Fruit fly (Drosophila melanogaster) whole organism, adult: ENCODE results near the gene FucTA.

Experiments used
- CG14711 ChIP-seq: fragments of 200-800 bp; sonication (Bioruptor generic); optimal IDR thresholded peaks from 2 replicates; lab custom pipeline; 2018; ENCODE audit warnings: missing biosample characterization, mild to moderate bottlenecking, missing genetic modification characterization, moderate library complexity
- CG1620 ChIP-seq: fragments of 200-800 bp; sonication (Bioruptor generic); optimal IDR thresholded peaks from 2 replicates; lab custom pipeline; 2016; ENCODE audit warnings: missing biosample characterization, missing genetic modification characterization
- CG5204 ChIP-seq: fragments of 200-800 bp; sonication (Bioruptor generic); optimal IDR thresholded peaks from 2 replicates; lab custom pipeline; 2016; ENCODE audit warnings: missing biosample characterization, missing genetic modification characterization
- CG7045 ChIP-seq: fragments of 200-800 bp; sonication (Bioruptor generic); optimal IDR thresholded peaks from 2 replicates; lab custom pipeline; 2017; ENCODE audit warnings: missing biosample characterization, mild to moderate bottlenecking, missing genetic modification characterization
- cic ChIP-seq: fragments of 200-800 bp; sonication (Bioruptor generic); optimal IDR thresholded peaks from 2 replicates; lab custom pipeline; 2017; ENCODE audit warnings: missing biosample characterization, mild to moderate bottlenecking, missing genetic modification characterization, moderate library complexity
- cnc ChIP-seq, 2 experiments: fragments of >200 bp; optimal IDR thresholded peaks; 2 replicates each; lab custom pipeline; 2017
- kay ChIP-seq: fragments of 200-800 bp; sonication (Bioruptor generic); peaks from one replicate; lab custom pipeline; 2016; ENCODE audit warnings: missing biosample characterization, missing genetic modification characterization, borderline replicate concordance
- ovo ChIP-seq: fragments of 200-800 bp; sonication (Bioruptor generic); optimal IDR thresholded peaks from 2 replicates; lab custom pipeline; 2016; ENCODE audit warnings: missing biosample characterization, missing genetic modification characterization
- toe ChIP-seq: fragments of 200-800 bp; sonication (Bioruptor generic); optimal IDR thresholded peaks from 2 replicates; lab custom pipeline; 2016; ENCODE audit warnings: missing biosample characterization, missing genetic modification characterization

dm6 chr3L:15107158-15107775 lies 39.7 kb upstream of the FucTA start:
- TF ChIP-seq ovo (no peak), cnc (optimal IDR thresholded peaks at IDR 0.05; lab: Kevin White, UChicago) (no peak), CG14711 (tag; lab: Kevin White, UChicago) (no peak), CG7045 (no peak), toe (GFP tag; lab: Kevin White, UChicago) (no peak), cic (GFP tag; lab: Kevin White, UChicago) (no peak), CG5204 (no peak), kay (GFP tag; lab: Kevin White, UChicago) (no peak), CG1620 (GFP tag; lab: Kevin White, UChicago) (no peak)
